Worm (Caenorhabditis elegans) whole organism, L4/young adult: Measurements from ENCODE around the gene acs-10.

Experiments
- dao-5 ChIP-seq: sonication (generic microtip); optimal IDR thresholded peaks from 2 replicates; lab custom pipeline; 2016; ENCODE audit warnings: missing genotype, missing genetic modification characterization, moderate library complexity, missing compliant biosample characterization
- him-1 ChIP-seq: sonication (generic microtip); optimal IDR thresholded peaks from 2 replicates; lab custom pipeline; 2016; ENCODE audit warnings: missing genotype, missing genetic modification reagents, missing genetic modification characterization, missing compliant biosample characterization

DNA sequence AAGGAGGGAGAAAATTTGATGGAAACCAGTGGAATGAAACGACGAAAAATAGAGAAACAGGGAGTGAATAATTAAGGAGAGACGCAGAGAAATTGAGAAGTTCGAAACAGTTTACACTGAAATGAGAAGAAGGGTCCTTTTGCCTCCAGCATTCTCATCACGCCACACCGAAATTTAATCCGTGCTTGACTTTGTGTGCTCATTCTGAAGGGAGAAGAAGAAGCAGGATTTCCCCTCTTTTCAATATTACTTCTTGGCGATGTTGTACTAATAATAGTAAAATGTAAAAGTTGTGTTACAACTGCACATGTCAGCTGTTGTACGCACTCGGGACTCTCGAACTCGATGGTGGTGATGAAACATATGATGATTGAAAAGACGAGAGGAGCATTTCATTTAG is 7.3 kb downstream of the acs-10 start:
- TF ChIP-seq dao-5 (tag; lab: Kevin White, UChicago) (no peak), him-1 (tag; lab: Kevin White, UChicago) (no peak)
